Worm (Caenorhabditis elegans): ENCODE results near the gene rpc-11.

- TF ChIP-seq him-1 (tag; optimal IDR thresholded peaks at IDR 0.05) (no peak), W03F9.2 (tag; optimal IDR thresholded peaks at IDR 0.05) (no peak), dao-5 (tag; optimal IDR thresholded peaks at IDR 0.05) (no peak)
Observed at ce11 chrIV:1456775-1457174, 46.9 kb upstream of the rpc-11 start, which contains the start of gene nadk-1.

Data from whole organism, L4/young adult.